Worm (Caenorhabditis elegans) whole organism, L3 larva: ENCODE results near the gene lec-1.

Experiments used
- R02D3.7 ChIP-seq: fragments of 150-350 bp; optimal IDR thresholded peaks from 2 replicates; lab custom pipeline; 2014; ENCODE audit warnings: missing biosample characterization, missing genetic modification characterization
- ZK546.5 ChIP-seq: sonication (generic microtip); optimal IDR thresholded peaks from 2 replicates; lab custom pipeline; 2017; ENCODE audit warnings: missing biosample characterization, missing genetic modification characterization
- aly-2 ChIP-seq: fragments of 150-350 bp; optimal IDR thresholded peaks from 2 replicates; lab custom pipeline; 2014; ENCODE audit warnings: missing biosample characterization, missing genetic modification characterization
- ama-1 ChIP-seq: fragments of 150-350 bp; optimal IDR thresholded peaks from 2 replicates; lab custom pipeline; 2018
- ceh-16 ChIP-seq: sonication (generic microtip); optimal IDR thresholded peaks from 2 replicates; lab custom pipeline; 2017; ENCODE audit warnings: missing biosample characterization, missing genetic modification characterization
- ceh-82 ChIP-seq: fragments of 150-350 bp; optimal IDR thresholded peaks from 2 replicates; lab custom pipeline; 2014; ENCODE audit warnings: missing biosample characterization, missing genetic modification characterization
- ceh-9 ChIP-seq: sonication (generic microtip); optimal IDR thresholded peaks from 2 replicates; lab custom pipeline; 2018; ENCODE audit warnings: missing biosample characterization, missing genetic modification characterization
- daf-12 ChIP-seq: fragments of 150-350 bp; optimal IDR thresholded peaks from 2 replicates; lab custom pipeline; 2014; ENCODE audit warnings: missing biosample characterization, missing genetic modification reagents, missing genetic modification characterization
- egl-5 ChIP-seq: fragments of 150-350 bp; optimal IDR thresholded peaks from 2 replicates; lab custom pipeline; 2017; ENCODE audit warnings: missing biosample characterization, missing genetic modification reagents, missing genetic modification characterization, inconsistent platforms
- elt-1 ChIP-seq: fragments of 150-350 bp; optimal IDR thresholded peaks from 2 replicates; lab custom pipeline; 2014; ENCODE audit warnings: missing biosample characterization, missing genetic modification characterization
- eor-1 ChIP-seq, 2 experiments: fragments of 150-350 bp; optimal IDR thresholded peaks; 2 replicates each; lab custom pipeline; 2014 to 2018; ENCODE audit warnings: missing biosample characterization in 2 of 2, missing genetic modification characterization in 2 of 2
- fkh-10 ChIP-seq: sonication (generic microtip); optimal IDR thresholded peaks from 2 replicates; lab custom pipeline; 2017; ENCODE audit warnings: missing biosample characterization, missing genetic modification reagents, missing genetic modification characterization
- fkh-2 ChIP-seq: fragments of 150-350 bp; optimal IDR thresholded peaks from 2 replicates; lab custom pipeline; 2014; ENCODE audit warnings: missing biosample characterization, missing genetic modification reagents, missing genetic modification characterization
- fos-1 ChIP-seq: fragments of 150-350 bp; optimal IDR thresholded peaks from 2 replicates; lab custom pipeline; 2014; ENCODE audit warnings: missing biosample characterization, missing genetic modification characterization
- hmg-11 ChIP-seq: sonication (generic microtip); optimal IDR thresholded peaks from 2 replicates; lab custom pipeline; 2016; ENCODE audit warnings: missing genetic modification characterization, missing compliant biosample characterization
- lin-15B ChIP-seq: fragments of 150-350 bp; optimal IDR thresholded peaks from 2 replicates; lab custom pipeline; 2014; ENCODE audit warnings: missing biosample characterization, missing genetic modification characterization
- lin-39 ChIP-seq: fragments of 150-350 bp; optimal IDR thresholded peaks from 2 replicates; lab custom pipeline; 2018; ENCODE audit warnings: missing biosample characterization, missing genetic modification reagents, missing genetic modification characterization
- lsy-12 ChIP-seq: sonication (generic microtip); optimal IDR thresholded peaks from 2 replicates; lab custom pipeline; 2016; ENCODE audit warnings: mild to moderate bottlenecking, missing genetic modification characterization, missing compliant biosample characterization
- mdl-1 ChIP-seq: fragments of 150-350 bp; optimal IDR thresholded peaks from 2 replicates; lab custom pipeline; 2014; ENCODE audit warnings: missing biosample characterization, missing genetic modification characterization
- mml-1 ChIP-seq: fragments of 150-350 bp; sonication (generic microtip); optimal IDR thresholded peaks from 3 replicates; lab custom pipeline; 2014; ENCODE audit warnings: missing biosample characterization, missing genetic modification characterization
- nfya-1 ChIP-seq: sonication (generic microtip); optimal IDR thresholded peaks from 2 replicates; lab custom pipeline; 2017; ENCODE audit warnings: missing genetic modification characterization, mild to moderate bottlenecking, missing compliant biosample characterization, antibody characterized with exemption, moderate library complexity; ENCODE audit not compliant: insufficient read depth
- nhr-11 ChIP-seq: fragments of 150-350 bp; optimal IDR thresholded peaks from 2 replicates; lab custom pipeline; 2014; ENCODE audit warnings: missing biosample characterization, missing genetic modification characterization
- nhr-12 ChIP-seq: fragments of 150-350 bp; optimal IDR thresholded peaks from 2 replicates; lab custom pipeline; 2014; ENCODE audit warnings: missing biosample characterization, missing genetic modification characterization
- nhr-237 ChIP-seq: fragments of 150-350 bp; optimal IDR thresholded peaks from 2 replicates; lab custom pipeline; 2014; ENCODE audit warnings: missing biosample characterization, missing genetic modification characterization
- nhr-25 ChIP-seq: sonication (generic microtip); optimal IDR thresholded peaks from 2 replicates; lab custom pipeline; 2017; ENCODE audit warnings: missing biosample characterization, missing genetic modification characterization
- nhr-28 ChIP-seq: fragments of 150-350 bp; optimal IDR thresholded peaks from 2 replicates; lab custom pipeline; 2014; ENCODE audit warnings: missing biosample characterization, missing genetic modification characterization
- nhr-76 ChIP-seq: fragments of 150-350 bp; sonication (generic microtip); optimal IDR thresholded peaks from 5 replicates; lab custom pipeline; 2014; ENCODE audit warnings: missing biosample characterization, missing genetic modification characterization
- nhr-77 ChIP-seq: fragments of 150-350 bp; optimal IDR thresholded peaks from 2 replicates; lab custom pipeline; 2014; ENCODE audit warnings: missing biosample characterization, missing genetic modification characterization
- pqm-1 ChIP-seq: fragments of 150-350 bp; optimal IDR thresholded peaks from 2 replicates; lab custom pipeline; 2017; ENCODE audit warnings: missing biosample characterization, missing genetic modification characterization, inconsistent platforms
- sea-2 ChIP-seq: fragments of 150-350 bp; sonication (generic microtip); optimal IDR thresholded peaks from 4 replicates; lab custom pipeline; 2014; ENCODE audit warnings: missing biosample characterization, missing genetic modification reagents, missing genetic modification characterization
- skn-1 ChIP-seq: fragments of 150-350 bp; optimal IDR thresholded peaks from 2 replicates; lab custom pipeline; 2014; ENCODE audit warnings: missing biosample characterization, missing genetic modification characterization
- snpc-4 ChIP-seq: fragments of 150-350 bp; optimal IDR thresholded peaks from 2 replicates; lab custom pipeline; 2014; ENCODE audit warnings: missing biosample characterization, missing genetic modification characterization
- unc-39 ChIP-seq: sonication (generic microtip); optimal IDR thresholded peaks from 4 replicates; lab custom pipeline; 2017; ENCODE audit warnings: missing biosample characterization, missing genetic modification characterization
- unc-62 ChIP-seq: fragments of 150-350 bp; sonication (generic microtip); optimal IDR thresholded peaks from 4 replicates; lab custom pipeline; 2014; ENCODE audit warnings: missing biosample characterization, missing genetic modification reagents, missing genetic modification characterization
- zag-1 ChIP-seq: fragments of 150-350 bp; optimal IDR thresholded peaks from 2 replicates; lab custom pipeline; 2014; ENCODE audit warnings: missing biosample characterization, missing genetic modification characterization
- ztf-11 ChIP-seq: fragments of 150-350 bp; optimal IDR thresholded peaks from 2 replicates; lab custom pipeline; 2014; ENCODE audit warnings: missing biosample characterization, missing genetic modification characterization

The lec-1 gene

DNA sequence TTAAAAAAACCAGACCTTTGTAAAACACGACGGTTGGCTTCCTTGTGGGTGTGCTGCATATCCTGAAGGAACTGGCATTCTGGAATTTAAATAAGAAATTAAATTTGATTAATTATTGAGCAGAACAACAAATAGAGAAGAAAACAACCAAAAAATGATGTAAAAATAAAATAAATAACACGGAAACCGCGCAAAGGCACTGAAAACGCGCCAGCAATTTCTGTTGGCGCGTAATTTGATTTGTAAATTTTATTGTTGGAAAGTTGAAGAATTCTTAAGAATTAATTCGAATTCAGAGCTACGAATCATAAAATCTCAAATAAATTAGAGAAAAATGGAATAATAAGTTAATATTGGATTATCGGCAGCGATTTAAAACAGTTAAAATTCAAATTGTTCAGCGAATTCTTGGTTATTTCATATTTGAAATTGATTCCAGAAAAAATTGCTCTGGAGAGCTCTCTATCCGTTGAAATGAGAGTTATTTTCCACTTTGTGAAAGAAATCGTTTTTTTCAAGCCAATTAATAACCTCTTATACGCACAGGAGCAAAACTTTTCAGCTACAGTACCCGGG is 42.6 kb downstream of the lec-1 start, which contains the start of gene romo-1 (continued):
- TF ChIP-seq hmg-11 (tag; lab: Kevin White, UChicago) (peak; percentile 53), nhr-11 (tag; lab: Kevin White, UChicago) (no peak), ceh-16 (tag; lab: Kevin White, UChicago) (no peak), nfya-1 (tag; lab: Kevin White, UChicago) (peak; percentile 84), lin-39 (tag; lab: Kevin White, UChicago) (peak; percentile 19), fkh-10 (no peak), ama-1 (lab: Kevin White, UChicago) (no peak), mml-1 (tag; lab: Kevin White, UChicago) (no peak), fkh-2 (no peak), elt-1 (tag; lab: Kevin White, UChicago) (no peak), nhr-76 (tag; lab: Kevin White, UChicago) (no peak), aly-2 (tag; lab: Kevin White, UChicago) (no peak), ceh-82 (no peak), nhr-77 (tag; lab: Kevin White, UChicago) (no peak), R02D3.7 (tag; lab: Kevin White, UChicago) (peak; percentile 44), zag-1 (tag; lab: Kevin White, UChicago) (no peak), nhr-25 (tag; lab: Kevin White, UChicago) (peak; percentile 53), snpc-4 (peak; percentile 91)

DNA sequence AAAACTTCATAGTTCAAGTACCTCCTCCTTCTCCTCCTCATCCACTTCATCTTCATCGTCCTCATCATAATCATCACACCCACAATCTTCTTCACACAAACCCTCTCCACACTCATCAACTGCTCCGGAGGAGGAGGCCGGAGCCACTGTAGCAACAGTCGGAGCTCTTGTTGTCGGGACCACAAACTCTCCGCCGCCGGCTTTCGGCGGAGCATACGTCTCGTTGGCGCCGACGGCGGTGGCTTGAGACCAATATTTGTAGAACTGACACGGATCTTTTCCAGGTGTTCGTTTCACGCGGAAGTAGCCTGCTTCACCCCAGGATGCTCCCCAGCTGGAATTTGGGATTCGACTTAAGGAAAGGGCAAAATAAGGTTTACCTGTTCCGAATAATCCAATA is 44.2 kb downstream of the lec-1 start:
- TF ChIP-seq nhr-237 (tag; lab: Kevin White, UChicago) (no peak), sea-2 (no peak), nfya-1 (tag; lab: Kevin White, UChicago) (no peak), unc-62 (GFP tag; lab: Kevin White, UChicago) (no peak), pqm-1 (tag; lab: Kevin White, UChicago) (no peak), ztf-11 (tag; lab: Kevin White, UChicago) (no peak), skn-1 (tag; lab: Kevin White, UChicago) (no peak), daf-12 (tag; lab: Kevin White, UChicago) (no peak)

ce11 chrII:13243021-13243420 is 47.7 kb downstream of the lec-1 start, which contains the start of gene F15D4.4:
Gene F15D4.4, minus strand, starts transcription at chrII:13243121.
- TF ChIP-seq zag-1 (tag; lab: Kevin White, UChicago): no peak
- TF ChIP-seq fos-1 (tag; lab: Kevin White, UChicago): no peak
- no peak for TF ChIP-seq eor-1 (tag; optimal IDR thresholded peaks at IDR 0.05; lab: Kevin White, UChicago)
- no peak for TF ChIP-seq hmg-11 (tag; lab: Kevin White, UChicago)
- no peak for TF ChIP-seq unc-62 (GFP tag; lab: Kevin White, UChicago)
- no peak for TF ChIP-seq mdl-1
- no peak for TF ChIP-seq nhr-25 (tag; lab: Kevin White, UChicago)
- TF ChIP-seq lsy-12 (tag; lab: Kevin White, UChicago): no peak
- TF ChIP-seq fkh-10: no peak
- TF ChIP-seq mml-1 (tag; lab: Kevin White, UChicago): no peak
- no peak for TF ChIP-seq skn-1 (tag; lab: Kevin White, UChicago)
- TF ChIP-seq snpc-4: no peak
- TF ChIP-seq nfya-1 (tag; lab: Kevin White, UChicago): no peak
- no peak for TF ChIP-seq nhr-12
- no peak for TF ChIP-seq lin-15B
- no peak for TF ChIP-seq egl-5 (tag; lab: Kevin White, UChicago)

- TF ChIP-seq nhr-12 (no peak), unc-39 (tag; lab: Kevin White, UChicago) (no peak), nhr-28 (tag; lab: Kevin White, UChicago) (no peak), ZK546.5 (tag; lab: Kevin White, UChicago) (no peak), skn-1 (tag; lab: Kevin White, UChicago) (no peak), ceh-9 (tag; lab: Kevin White, UChicago) (no peak), mdl-1 (no peak), ceh-16 (tag; lab: Kevin White, UChicago) (no peak), nfya-1 (tag; lab: Kevin White, UChicago) (no peak)
Observed at ce11 chrII:13245076-13245475, 49.7 kb downstream of the lec-1 start, which contains the start of gene F15D4.5. Gene F15D4.5, plus strand, starts transcription at chrII:13245376.
